Fruit fly (Drosophila melanogaster): ENCODE measurements around the gene CG12691.

DNA sequence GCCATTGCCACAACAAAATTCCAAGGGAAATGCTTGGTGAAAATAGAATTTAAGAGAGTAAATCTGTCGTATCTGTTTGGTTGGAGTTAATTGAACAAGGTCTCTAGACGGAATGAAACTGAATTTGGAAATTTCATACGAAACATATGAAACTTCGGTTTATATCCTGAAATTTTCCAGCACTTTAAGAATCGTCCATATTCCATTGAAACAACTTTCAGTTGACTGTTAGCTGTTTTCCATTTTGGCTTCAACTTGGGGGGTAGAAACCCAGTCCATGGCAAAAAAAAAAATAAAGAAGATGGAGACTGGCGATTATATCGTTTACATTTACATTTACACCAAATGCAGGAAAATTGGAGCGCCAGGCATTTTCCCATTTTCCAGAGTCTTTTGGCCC lies 45.8 kb downstream of the CG12691 start, which contains the start of gene CG15579:
- TF ChIP-seq Lpt (GFP tag; optimal IDR thresholded peaks at IDR 0.05) (no peak), Sox14 (GFP tag; optimal IDR thresholded peaks at IDR 0.05) (no peak), CG6163 (GFP tag; IDR thresholded peaks at IDR 0.05) (no peak), CG6792 (GFP tag; optimal IDR thresholded peaks at IDR 0.05) (no peak), fkh (GFP tag; optimal IDR thresholded peaks at IDR 0.05) (no peak), Sox102F (GFP tag; optimal IDR thresholded peaks at IDR 0.05) (no peak), CG9139 (GFP tag; optimal IDR thresholded peaks at IDR 0.05) (no peak), CG16779 (tag; optimal IDR thresholded peaks at IDR 0.05) (no peak), Blimp-1 (GFP tag; optimal IDR thresholded peaks at IDR 0.05) (no peak), Ets21C (GFP tag; optimal IDR thresholded peaks at IDR 0.05) (no peak), CG4318 (GFP tag; optimal IDR thresholded peaks at IDR 0.05) (no peak)
